Fruit fly (Drosophila melanogaster) whole organism, prepupa: ENCODE results near the gene Glg1.

Experiments used
- CG1621 ChIP-seq: fragments of 200-800 bp; sonication (Bioruptor generic); optimal IDR thresholded peaks from 3 replicates; lab custom pipeline; 2018; ENCODE audit warnings: missing biosample characterization, mild to moderate bottlenecking, missing genetic modification characterization
- CG34406 ChIP-seq: fragments of 200-800 bp; sonication (Bioruptor generic); optimal IDR thresholded peaks from 3 replicates; lab custom pipeline; 2016; ENCODE audit warnings: missing biosample characterization, missing genetic modification characterization
- CG6163 ChIP-seq: fragments of 200-800 bp; sonication (Bioruptor generic); IDR thresholded peaks from 3 replicates; pipeline ENCODE4 v1.3.6; 2022; ENCODE audit warnings: missing biosample characterization, missing genetic modification characterization
- CG6808 ChIP-seq: fragments of 200-800 bp; sonication (Bioruptor generic); optimal IDR thresholded peaks from 3 replicates; lab custom pipeline; 2017; ENCODE audit warnings: missing biosample characterization, missing genetic modification characterization, mild to moderate bottlenecking, moderate library complexity, missing genetic modification reagents
- Eip78C ChIP-seq: fragments of 200-800 bp; sonication (Bioruptor generic); peaks from one replicate; lab custom pipeline; 2016; ENCODE audit warnings: missing biosample characterization, missing genetic modification characterization
- Lpt ChIP-seq: fragments of 200-800 bp; sonication (Bioruptor generic); optimal IDR thresholded peaks from 3 replicates; lab custom pipeline; 2016; ENCODE audit warnings: missing biosample characterization, missing genetic modification characterization
- Smox ChIP-seq: fragments of 200-800 bp; sonication (Bioruptor generic); optimal IDR thresholded peaks from 3 replicates; lab custom pipeline; 2016; ENCODE audit warnings: missing biosample characterization, missing genetic modification characterization
- acj6 ChIP-seq: fragments of 200-800 bp; sonication (Bioruptor generic); optimal IDR thresholded peaks from 3 replicates; lab custom pipeline; 2016; ENCODE audit warnings: missing biosample characterization, missing genetic modification characterization
- vri ChIP-seq: fragments of 200-800 bp; sonication (Bioruptor generic); optimal IDR thresholded peaks from 3 replicates; lab custom pipeline; 2016; ENCODE audit warnings: missing biosample characterization, mild to moderate bottlenecking, missing genetic modification characterization

DNA sequence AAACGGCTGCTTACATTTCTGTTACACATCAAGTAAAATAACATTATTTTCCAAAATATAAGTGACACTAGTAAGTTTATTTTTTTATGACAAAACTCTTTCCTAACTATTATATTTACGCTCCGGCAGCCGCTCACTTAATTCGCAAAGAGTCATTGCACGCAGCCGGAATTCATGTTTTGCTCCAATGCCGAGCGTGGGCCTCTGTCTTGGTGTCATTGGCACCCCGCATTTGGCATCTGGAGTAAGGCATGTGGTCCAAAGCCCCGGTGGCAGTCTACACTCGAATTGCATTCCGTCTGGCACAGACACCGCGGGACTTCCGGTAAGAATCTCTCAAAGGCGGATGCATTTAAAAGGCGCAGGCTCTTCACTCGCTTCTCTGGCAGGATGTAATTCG lies 1.3 kb upstream of the Glg1 start:
- no peak for TF ChIP-seq Lpt (GFP tag; lab: Kevin White, UChicago)
- no peak for TF ChIP-seq acj6 (GFP tag; lab: Kevin White, UChicago)
- no peak for TF ChIP-seq CG1621 (tag; lab: Kevin White, UChicago)
- TF ChIP-seq CG34406 (GFP tag; lab: Kevin White, UChicago), result no peak
- no peak for TF ChIP-seq CG6808 (GFP tag; lab: Kevin White, UChicago)
- TF ChIP-seq Eip78C (GFP tag; lab: Kevin White, UChicago), result peak; percentile 45
- TF ChIP-seq CG6163 (GFP tag; lab: Robert Waterston, UW), result no peak
- no peak for TF ChIP-seq vri (GFP tag; lab: Kevin White, UChicago)
- no peak for TF ChIP-seq Smox (GFP tag; lab: Kevin White, UChicago)
